Fruit fly (Drosophila melanogaster): ENCODE data around the gene KrT95D.

The KrT95D gene

DNA sequence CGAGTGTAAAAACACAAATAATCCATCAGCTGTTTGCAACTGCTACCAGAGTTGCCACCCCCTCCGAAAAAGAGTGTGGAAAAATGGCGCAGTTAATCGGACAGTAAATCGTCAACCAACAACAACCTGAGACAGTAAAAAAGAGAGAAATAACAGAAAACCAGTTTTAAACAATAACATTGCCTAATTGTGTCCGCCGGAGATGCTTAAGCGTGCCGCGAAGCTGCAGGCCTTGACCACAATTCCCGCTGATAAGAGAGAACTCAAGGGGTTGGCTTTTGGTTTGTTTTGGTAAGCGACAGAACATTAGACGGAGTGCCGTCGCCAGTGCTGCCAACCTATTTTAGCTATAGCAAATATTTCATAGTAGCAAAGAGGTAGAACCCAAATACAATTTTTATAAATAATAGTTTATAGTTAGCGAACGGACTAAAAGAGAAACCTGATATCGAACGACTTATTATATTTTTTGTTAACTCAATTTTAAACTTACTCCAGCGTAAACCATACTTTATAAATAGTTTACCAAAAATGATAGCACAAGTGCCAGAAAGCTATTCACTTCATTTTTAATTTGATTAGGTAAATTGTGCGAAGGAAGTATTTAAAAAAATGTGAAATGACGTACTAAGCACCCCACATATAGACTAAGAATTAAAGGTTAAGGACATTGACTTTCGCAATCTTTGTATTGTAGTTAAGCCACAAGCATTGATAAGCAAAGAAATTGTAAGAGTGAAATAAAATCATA is 19.2 kb upstream of the KrT95D start, which contains the start of the genes Atg6 and Pisd (continued):
- no peak for TF ChIP-seq Dfd (GFP tag; optimal IDR thresholded peaks at IDR 0.05)
- no peak for TF ChIP-seq hth (optimal IDR thresholded peaks at IDR 0.05)
- TF ChIP-seq Camta (GFP tag; optimal IDR thresholded peaks at IDR 0.05) = no peak
- no peak for TF ChIP-seq Poxn (GFP tag; IDR thresholded peaks at IDR 0.05)
- TF ChIP-seq Scr (GFP tag; IDR thresholded peaks at IDR 0.05; ENCODE audit: partially characterized antibody) = 0 out of 2 replicates have a peak, but pooled peaks have one; percentile 35
- TF ChIP-seq z (GFP tag; IDR thresholded peaks at IDR 0.05) = no peak
- TF ChIP-seq tio (GFP tag; optimal IDR thresholded peaks at IDR 0.05) = no peak
- no peak for TF ChIP-seq klu (GFP tag; IDR thresholded peaks at IDR 0.05)
- no peak for TF ChIP-seq trh (GFP tag; optimal IDR thresholded peaks at IDR 0.05)
- no peak for TF ChIP-seq da (GFP tag; optimal IDR thresholded peaks at IDR 0.05)
- TF ChIP-seq CG6272 (GFP tag; IDR thresholded peaks at IDR 0.05) = 0 out of 2 replicates have a peak, but pooled peaks have one; percentile 5
- no peak for TF ChIP-seq Oli (tag; optimal IDR thresholded peaks at IDR 0.05)
- no peak for TF ChIP-seq wor (GFP tag; IDR thresholded peaks at IDR 0.05)
- TF ChIP-seq TFAM (GFP tag; optimal IDR thresholded peaks at IDR 0.05) = no peak
- TF ChIP-seq ERR (GFP tag; optimal IDR thresholded peaks at IDR 0.05) = no peak
- TF ChIP-seq Bgb (GFP tag; IDR thresholded peaks at IDR 0.05; ENCODE audit: partially characterized antibody) = no peak; the same call in 1 of the 2 replicates
- no peak for TF ChIP-seq CG11696 (GFP tag; IDR thresholded peaks at IDR 0.05)
- no peak for TF ChIP-seq GATAe (GFP tag; conservative IDR thresholded peaks at IDR 0.05)
- no peak for TF ChIP-seq fd3F (GFP tag; optimal IDR thresholded peaks at IDR 0.05)
- TF ChIP-seq D (optimal IDR thresholded peaks at IDR 0.05) = no peak
- TF ChIP-seq D (GFP tag; optimal IDR thresholded peaks at IDR 0.05) = no peak
- TF ChIP-seq CG42726 (GFP tag; IDR thresholded peaks at IDR 0.05; ENCODE audit: partially characterized antibody) = no peak; the same call in 1 of the 2 replicates
- TF ChIP-seq NfI (GFP tag; optimal IDR thresholded peaks at IDR 0.05) = peak; percentile 1
- TF ChIP-seq psq (GFP tag; optimal IDR thresholded peaks at IDR 0.05) = no peak
- no peak for TF ChIP-seq NC2α (GFP tag; optimal IDR thresholded peaks at IDR 0.05)
- peak; percentile 19 for TF ChIP-seq chn (GFP tag; optimal IDR thresholded peaks at IDR 0.05)
- no peak for TF ChIP-seq maf-S (GFP tag; optimal IDR thresholded peaks at IDR 0.05)
- no peak for TF ChIP-seq lov (optimal IDR thresholded peaks at IDR 0.05)
- no peak for TF ChIP-seq lov (GFP tag; IDR thresholded peaks at IDR 0.05)
- TF ChIP-seq Hand (GFP tag; optimal IDR thresholded peaks at IDR 0.05) = no peak
- no peak for TF ChIP-seq Dip3 (GFP tag; optimal IDR thresholded peaks at IDR 0.05)
- no peak for TF ChIP-seq C15 (GFP tag; IDR thresholded peaks at IDR 0.05)
- TF ChIP-seq Jarid2 (GFP tag; optimal IDR thresholded peaks at IDR 0.05) = no peak
- no peak for TF ChIP-seq emc (GFP tag; optimal IDR thresholded peaks at IDR 0.05)
- no peak for TF ChIP-seq CG6254 (GFP tag; optimal IDR thresholded peaks at IDR 0.05)
- no peak for TF ChIP-seq CG17912 (GFP tag; optimal IDR thresholded peaks at IDR 0.05)
- TF ChIP-seq ttk (GFP tag; IDR thresholded peaks at IDR 0.05) = peak; percentile 50; the same call in 1 of the 2 replicates
- TF ChIP-seq CG18619 (GFP tag; optimal IDR thresholded peaks at IDR 0.05) = no peak
- TF ChIP-seq CG10959 (GFP tag; IDR thresholded peaks at IDR 0.05) = no peak
- no peak for TF ChIP-seq ken (GFP tag; IDR thresholded peaks at IDR 0.05)
- TF ChIP-seq Hey (tag; optimal IDR thresholded peaks at IDR 0.05) = no peak
- no peak for TF ChIP-seq Six4 (GFP tag; optimal IDR thresholded peaks at IDR 0.05)
- no peak for TF ChIP-seq CG10209 (GFP tag; optimal IDR thresholded peaks at IDR 0.05)
- no peak for TF ChIP-seq twi (tag; optimal IDR thresholded peaks at IDR 0.05)
- peak; percentile 96 for TF ChIP-seq CG13624 (GFP tag; optimal IDR thresholded peaks at IDR 0.05)
- TF ChIP-seq sr (GFP tag; IDR thresholded peaks at IDR 0.05) = no peak
- peak; percentile 62 for TF ChIP-seq CG18599 (GFP tag; optimal IDR thresholded peaks at IDR 0.05)
- TF ChIP-seq Mrtf (GFP tag; IDR thresholded peaks at IDR 0.05) = no peak
- TF ChIP-seq crp (GFP tag; optimal IDR thresholded peaks at IDR 0.05) = peak; percentile 46 to 94
- no peak for TF ChIP-seq dysf (GFP tag; IDR thresholded peaks at IDR 0.05)
- TF ChIP-seq phol (tag; optimal IDR thresholded peaks at IDR 0.05) = peak; percentile 95

All from whole organism, embryonic.